Fruit fly (Drosophila melanogaster) whole organism, adult: Measurements from ENCODE around the gene CG14395.

ENCODE experiments used
- CG11617 ChIP-seq: fragments of 200-800 bp; sonication (Bioruptor generic); optimal IDR thresholded peaks from 2 replicates; lab custom pipeline; 2017; ENCODE audit warnings: mild to moderate bottlenecking, missing biosample characterization, missing genetic modification reagents, missing genetic modification characterization
- CG12768 ChIP-seq: fragments of 200-800 bp; sonication (Bioruptor generic); optimal IDR thresholded peaks from 2 replicates; lab custom pipeline; 2017; ENCODE audit warnings: missing biosample characterization, missing genetic modification characterization, mild to moderate bottlenecking, moderate library complexity, missing genetic modification reagents
- CG14711 ChIP-seq: fragments of 200-800 bp; sonication (Bioruptor generic); optimal IDR thresholded peaks from 2 replicates; lab custom pipeline; 2018; ENCODE audit warnings: missing biosample characterization, mild to moderate bottlenecking, missing genetic modification characterization, moderate library complexity
- CG1620 ChIP-seq: fragments of 200-800 bp; sonication (Bioruptor generic); optimal IDR thresholded peaks from 2 replicates; lab custom pipeline; 2016; ENCODE audit warnings: missing biosample characterization, missing genetic modification characterization
- CG33017 ChIP-seq: fragments of 200-800 bp; sonication (Bioruptor generic); optimal IDR thresholded peaks from 2 replicates; lab custom pipeline; 2018; ENCODE audit warnings: missing biosample characterization, mild to moderate bottlenecking, missing genetic modification characterization, moderate library complexity
- CG7045 ChIP-seq: fragments of 200-800 bp; sonication (Bioruptor generic); optimal IDR thresholded peaks from 2 replicates; lab custom pipeline; 2017; ENCODE audit warnings: missing biosample characterization, mild to moderate bottlenecking, missing genetic modification characterization
- Mnt ChIP-seq: fragments of 200-800 bp; sonication (Bioruptor generic); optimal IDR thresholded peaks from 2 replicates; lab custom pipeline; 2016; ENCODE audit warnings: missing biosample characterization, mild to moderate bottlenecking, missing genetic modification characterization
- bab1 ChIP-seq: fragments of 200-800 bp; sonication (Bioruptor generic); optimal IDR thresholded peaks from 3 replicates; lab custom pipeline; 2019; ENCODE audit warnings: missing biosample characterization, mild to moderate bottlenecking, missing genetic modification characterization, moderate library complexity
- cic ChIP-seq: fragments of 200-800 bp; sonication (Bioruptor generic); optimal IDR thresholded peaks from 2 replicates; lab custom pipeline; 2017; ENCODE audit warnings: missing biosample characterization, mild to moderate bottlenecking, missing genetic modification characterization, moderate library complexity
- cnc ChIP-seq, 2 experiments: fragments of >200 bp; optimal IDR thresholded peaks; 2 replicates each; lab custom pipeline; 2017
- kay ChIP-seq: fragments of 200-800 bp; sonication (Bioruptor generic); peaks from one replicate; lab custom pipeline; 2016; ENCODE audit warnings: missing biosample characterization, missing genetic modification characterization, borderline replicate concordance
- ovo ChIP-seq: fragments of 200-800 bp; sonication (Bioruptor generic); optimal IDR thresholded peaks from 2 replicates; lab custom pipeline; 2016; ENCODE audit warnings: missing biosample characterization, missing genetic modification characterization
- toe ChIP-seq: fragments of 200-800 bp; sonication (Bioruptor generic); optimal IDR thresholded peaks from 2 replicates; lab custom pipeline; 2016; ENCODE audit warnings: missing biosample characterization, missing genetic modification characterization

DNA sequence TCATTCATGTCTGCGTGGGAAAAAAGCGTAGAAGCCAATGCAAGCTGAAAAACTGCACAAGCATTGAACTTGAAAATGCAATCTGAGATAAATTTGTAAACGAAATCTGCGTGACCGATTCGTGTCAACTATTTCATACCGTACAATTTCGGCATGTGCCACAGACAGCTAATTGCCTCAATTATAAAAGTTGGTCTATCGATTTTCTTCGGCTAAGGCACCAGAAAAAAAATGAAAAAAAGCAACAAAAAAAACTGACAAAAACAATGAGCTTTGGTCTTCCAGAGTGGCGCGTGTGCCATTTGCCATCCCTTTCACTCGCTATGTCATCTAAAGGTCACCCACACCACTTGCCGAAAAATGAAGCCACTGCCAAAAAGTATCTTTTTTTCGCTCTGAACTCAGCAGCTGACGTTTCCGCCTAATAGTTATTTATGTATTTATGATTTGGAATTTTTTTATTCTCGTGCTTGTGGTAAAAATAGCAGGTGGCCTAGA is 56.0 kb downstream of the CG14395 start:
- TF ChIP-seq bab1 (GFP tag; lab: Kevin White, UChicago): no peak
- TF ChIP-seq Mnt (GFP tag; lab: Kevin White, UChicago): no peak
- no peak for TF ChIP-seq toe (GFP tag; lab: Kevin White, UChicago)
- no peak for TF ChIP-seq ovo (GFP tag; lab: Kevin White, UChicago)
- TF ChIP-seq CG14711 (tag; lab: Kevin White, UChicago): no peak
- no peak for TF ChIP-seq CG33017 (tag; lab: Kevin White, UChicago)
- no peak for TF ChIP-seq cic (GFP tag; lab: Kevin White, UChicago)
- no peak for TF ChIP-seq kay (GFP tag; lab: Kevin White, UChicago)
- TF ChIP-seq CG12768 (GFP tag; lab: Kevin White, UChicago): no peak
- TF ChIP-seq CG7045 (GFP tag; lab: Kevin White, UChicago): no peak
- no peak for TF ChIP-seq CG1620 (GFP tag; lab: Kevin White, UChicago)
- TF ChIP-seq CG11617 (GFP tag; lab: Kevin White, UChicago): no peak
- TF ChIP-seq cnc (optimal IDR thresholded peaks at IDR 0.05; lab: Kevin White, UChicago): no peak
